Fruit fly (Drosophila melanogaster): Measurements from ENCODE around the gene Syx17.

Gene Syx17

dm6 chr3L:4413800-4414446 is 10.6 kb downstream of the Syx17 start:
- TF ChIP-seq tai (GFP tag; optimal IDR thresholded peaks at IDR 0.05): peak; percentile 1
- TF ChIP-seq Myc (optimal IDR thresholded peaks at IDR 0.05): no peak

dm6 chr3L:4414579-4414978 is 11.3 kb downstream of the Syx17 start:
- no peak for TF ChIP-seq Mio (GFP tag; optimal IDR thresholded peaks at IDR 0.05)
- TF ChIP-seq dsf (GFP tag; optimal IDR thresholded peaks at IDR 0.05; ENCODE audit: borderline replicate concordance): no peak
- TF ChIP-seq Rel (GFP tag; optimal IDR thresholded peaks at IDR 0.05): peak; percentile 34
- no peak for TF ChIP-seq Rel (tag; optimal IDR thresholded peaks at IDR 0.05)
- peak; percentile 6 for TF ChIP-seq Sp1 (GFP tag; optimal IDR thresholded peaks at IDR 0.05)
- TF ChIP-seq N (GFP tag; optimal IDR thresholded peaks at IDR 0.05): no peak
- peak; percentile 13 for TF ChIP-seq OdsH (GFP tag; optimal IDR thresholded peaks at IDR 0.05)
- no peak for TF ChIP-seq jim (GFP tag; optimal IDR thresholded peaks at IDR 0.05)
- no peak for TF ChIP-seq sage (GFP tag; optimal IDR thresholded peaks at IDR 0.05)
- no peak for TF ChIP-seq CG32264 (GFP tag; optimal IDR thresholded peaks at IDR 0.05)
- no peak for TF ChIP-seq dl (GFP tag; optimal IDR thresholded peaks at IDR 0.05; ENCODE audit: insufficient read depth in 1 of 2, partially characterized antibody in 2 of 2)
- no peak for TF ChIP-seq tai (GFP tag; optimal IDR thresholded peaks at IDR 0.05)
- no peak for TF ChIP-seq brk (GFP tag; optimal IDR thresholded peaks at IDR 0.05)
- no peak for TF ChIP-seq CrebA (GFP tag; optimal IDR thresholded peaks at IDR 0.05; ENCODE audit: borderline replicate concordance)
- TF ChIP-seq Dif (GFP tag; optimal IDR thresholded peaks at IDR 0.05; ENCODE audit: partially characterized antibody): peak; percentile 50
- peak; percentile 5 for TF ChIP-seq Vsx2 (GFP tag; optimal IDR thresholded peaks at IDR 0.05; ENCODE audit: partially characterized antibody)

dm6 chr3L:4415326-4416274 is 12.3 kb downstream of the Syx17 start:
- TF ChIP-seq Sp1 (GFP tag; optimal IDR thresholded peaks at IDR 0.05): no peak
- TF ChIP-seq Vsx2 (GFP tag; optimal IDR thresholded peaks at IDR 0.05; ENCODE audit: partially characterized antibody): no peak
- TF ChIP-seq Hr83 (GFP tag; optimal IDR thresholded peaks at IDR 0.05; ENCODE audit: poor library complexity, severe bottlenecking): no peak
- TF ChIP-seq N (GFP tag; optimal IDR thresholded peaks at IDR 0.05): no peak
- TF ChIP-seq Rel (GFP tag; optimal IDR thresholded peaks at IDR 0.05): no peak
- no peak for TF ChIP-seq Rel (tag; optimal IDR thresholded peaks at IDR 0.05)
- no peak for TF ChIP-seq jim (GFP tag; optimal IDR thresholded peaks at IDR 0.05)
- TF ChIP-seq psq (GFP tag; optimal IDR thresholded peaks at IDR 0.05): no peak
- no peak for TF ChIP-seq Mio (GFP tag; optimal IDR thresholded peaks at IDR 0.05)
- TF ChIP-seq woc (GFP tag; optimal IDR thresholded peaks at IDR 0.05): no peak
- TF ChIP-seq Dfd (GFP tag; optimal IDR thresholded peaks at IDR 0.05): no peak

- TF ChIP-seq HLH106 (tag; optimal IDR thresholded peaks at IDR 0.05) (no peak), Rel (GFP tag; optimal IDR thresholded peaks at IDR 0.05) (no peak), Rel (tag; optimal IDR thresholded peaks at IDR 0.05) (peak; percentile 53), jim (GFP tag; optimal IDR thresholded peaks at IDR 0.05) (no peak)
These were observed 13.8 kb downstream of the Syx17 start for dm6 chr3L:4417068-4417467.

- TF ChIP-seq Dif (GFP tag; optimal IDR thresholded peaks at IDR 0.05; ENCODE audit: partially characterized antibody) (no peak), Dfd (GFP tag; optimal IDR thresholded peaks at IDR 0.05) (no peak), CG32264 (GFP tag; optimal IDR thresholded peaks at IDR 0.05) (no peak), OdsH (GFP tag; optimal IDR thresholded peaks at IDR 0.05) (no peak), dsf (GFP tag; optimal IDR thresholded peaks at IDR 0.05; ENCODE audit: borderline replicate concordance) (no peak), tai (GFP tag; optimal IDR thresholded peaks at IDR 0.05) (no peak), foxo (GFP tag; optimal IDR thresholded peaks at IDR 0.05) (no peak), br (GFP tag; optimal IDR thresholded peaks at IDR 0.05) (no peak), h (GFP tag; optimal IDR thresholded peaks at IDR 0.05) (no peak), Rel (GFP tag; optimal IDR thresholded peaks at IDR 0.05) (no peak), Rel (tag; optimal IDR thresholded peaks at IDR 0.05) (no peak), N (GFP tag; optimal IDR thresholded peaks at IDR 0.05) (no peak), rgr (GFP tag; optimal IDR thresholded peaks at IDR 0.05) (no peak), Abd-B (GFP tag; optimal IDR thresholded peaks at IDR 0.05) (no peak), jim (GFP tag; optimal IDR thresholded peaks at IDR 0.05) (no peak), Vsx2 (GFP tag; optimal IDR thresholded peaks at IDR 0.05; ENCODE audit: partially characterized antibody) (no peak), CG9705 (GFP tag; optimal IDR thresholded peaks at IDR 0.05) (no peak), Hr83 (GFP tag; optimal IDR thresholded peaks at IDR 0.05; ENCODE audit: poor library complexity, severe bottlenecking) (no peak), psq (GFP tag; optimal IDR thresholded peaks at IDR 0.05) (no peak), dl (GFP tag; optimal IDR thresholded peaks at IDR 0.05; ENCODE audit: insufficient read depth in 1 of 2, partially characterized antibody in 2 of 2) (no peak), ey (GFP tag; optimal IDR thresholded peaks at IDR 0.05) (no peak)
These were observed 14.3 kb downstream of the Syx17 start for dm6 chr3L:4417543-4417942.
